Worm (Caenorhabditis elegans) whole organism, mixed stage, embryonic: ENCODE data around the gene K07F5.12.

Source experiments
- ceh-43 ChIP-seq: fragments of 200-800 bp; sonication (Bioruptor generic); optimal IDR thresholded peaks from 2 replicates; lab custom pipeline; 2018; ENCODE audit warnings: mild to moderate bottlenecking, missing genetic modification characterization, moderate library complexity, missing compliant biosample characterization
- mep-1 ChIP-seq: fragments of 150-350 bp; optimal IDR thresholded peaks from 2 replicates; lab custom pipeline; 2017; ENCODE audit warnings: missing biosample characterization, missing genetic modification reagents, missing genetic modification characterization, inconsistent platforms
- mls-2 ChIP-seq: sonication (generic microtip); optimal IDR thresholded peaks from 2 replicates; lab custom pipeline; 2016; ENCODE audit warnings: mild to moderate bottlenecking, missing genetic modification characterization, moderate library complexity, missing compliant biosample characterization

- TF ChIP-seq ceh-43 (GFP tag; lab: Kevin White, UChicago) (no peak), mep-1 (tag; lab: Kevin White, UChicago) (no peak), mls-2 (tag; lab: Kevin White, UChicago) (no peak)
These were observed 43.4 kb downstream of the K07F5.12 start for ce11 chrIV:9899227-9899626.
